Fruit fly (Drosophila melanogaster) whole organism, embryonic: Measurements from ENCODE around the gene Helz.

Source experiments
- Abd-B ChIP-seq: fragments of 200-800 bp; sonication (Bioruptor generic); optimal IDR thresholded peaks from 2 replicates; lab custom pipeline; 2018; ENCODE audit warnings: missing biosample characterization, mild to moderate bottlenecking, missing genetic modification characterization, moderate library complexity
- Awh ChIP-seq: fragments of 200-800 bp; sonication (Bioruptor generic); IDR thresholded peaks from 2 replicates; pipeline ENCODE4, ENCODE4 v1.3.6; 2022; ENCODE audit warnings: missing biosample characterization, missing genetic modification characterization
- BEAF-32 ChIP-seq: fragments of 200-800 bp; sonication (Bioruptor generic); optimal IDR thresholded peaks from 3 replicates; lab custom pipeline; 2017; ENCODE audit warnings: missing biosample characterization, missing genetic modification characterization, mild to moderate bottlenecking, moderate library complexity, missing genetic modification reagents
- CG10209 ChIP-seq: fragments of 200-800 bp; sonication (Bioruptor generic); optimal IDR thresholded peaks from 3 replicates; lab custom pipeline; 2017; ENCODE audit warnings: missing biosample characterization, mild to moderate bottlenecking, missing genetic modification characterization, missing genetic modification reagents
- CG1024 ChIP-seq: fragments of 200-800 bp; sonication (Bioruptor generic); IDR thresholded peaks from 2 replicates; pipeline ENCODE4 v1.3.6; 2022; ENCODE audit warnings: missing biosample characterization, missing genetic modification characterization
- CG13775 ChIP-seq: fragments of 200-800 bp; sonication (Bioruptor generic); optimal IDR thresholded peaks from 3 replicates; lab custom pipeline; 2017; ENCODE audit warnings: missing biosample characterization, mild to moderate bottlenecking, missing genetic modification characterization
- CG13894 ChIP-seq: fragments of 200-800 bp; sonication (Bioruptor generic); optimal IDR thresholded peaks from 3 replicates; lab custom pipeline; 2018; ENCODE audit warnings: missing biosample characterization, mild to moderate bottlenecking, missing genetic modification characterization, moderate library complexity
- CG14667 ChIP-seq: fragments of 200-800 bp; sonication (Bioruptor generic); IDR thresholded peaks from 2 replicates; pipeline ENCODE4 v1.3.6; 2022; ENCODE audit warnings: missing biosample characterization, missing genetic modification characterization
- CG17359 ChIP-seq: fragments of 200-800 bp; sonication (Bioruptor generic); optimal IDR thresholded peaks from 3 replicates; lab custom pipeline; 2018; ENCODE audit warnings: missing biosample characterization, mild to moderate bottlenecking, missing genetic modification characterization, moderate library complexity
- CG17385 ChIP-seq: fragments of 200-800 bp; sonication (Bioruptor generic); optimal IDR thresholded peaks from 3 replicates; lab custom pipeline; 2018; ENCODE audit warnings: missing biosample characterization, mild to moderate bottlenecking, missing genetic modification characterization
- CG2678 ChIP-seq: fragments of 200-800 bp; sonication (Bioruptor generic); optimal IDR thresholded peaks from 3 replicates; lab custom pipeline; 2019; ENCODE audit warnings: missing biosample characterization, mild to moderate bottlenecking, missing genetic modification characterization, moderate library complexity
- CG2889 ChIP-seq: fragments of 200-800 bp; sonication (Bioruptor generic); IDR thresholded peaks from 3 replicates; pipeline ENCODE4 v1.3.6; 2022; ENCODE audit warnings: missing biosample characterization, missing genetic modification characterization
- CG3838 ChIP-seq: fragments of 200-800 bp; sonication (Bioruptor generic); optimal IDR thresholded peaks from 3 replicates; lab custom pipeline; 2016; ENCODE audit warnings: missing biosample characterization, missing genetic modification characterization
- CG3847 ChIP-seq: fragments of 200-800 bp; sonication (Bioruptor generic); IDR thresholded peaks from 2 replicates; pipeline ENCODE4 v1.3.6; 2022; ENCODE audit warnings: missing biosample characterization, missing genetic modification characterization
- CG42726 ChIP-seq: fragments of 200-800 bp; sonication (Bioruptor generic); IDR thresholded peaks from 2 replicates; pipeline ENCODE4 v1.3.6; 2022; ENCODE audit warnings: missing biosample characterization, missing genetic modification characterization; ENCODE audit not compliant: partially characterized antibody
- CG4328 ChIP-seq: fragments of 200-800 bp; sonication (Bioruptor generic); optimal IDR thresholded peaks from 3 replicates; lab custom pipeline; 2017; ENCODE audit warnings: missing biosample characterization, missing genetic modification reagents, missing genetic modification characterization
- CG4617 ChIP-seq: fragments of 200-800 bp; sonication (Bioruptor generic); optimal IDR thresholded peaks from 3 replicates; lab custom pipeline; 2016; ENCODE audit warnings: missing biosample characterization, missing genetic modification characterization, borderline replicate concordance
- CG6689 ChIP-seq: fragments of 200-800 bp; sonication (Bioruptor generic); IDR thresholded peaks from 2 replicates; pipeline ENCODE4 v1.3.6; 2022; ENCODE audit warnings: missing biosample characterization, missing genetic modification characterization
- CG7271 ChIP-seq: fragments of 200-800 bp; sonication (Bioruptor generic); optimal IDR thresholded peaks from 2 replicates; lab custom pipeline; 2018; ENCODE audit warnings: missing biosample characterization, mild to moderate bottlenecking, missing genetic modification characterization, moderate library complexity
- CG7839 ChIP-seq: fragments of 200-800 bp; sonication (Bioruptor generic); optimal IDR thresholded peaks from 3 replicates; lab custom pipeline; 2018; ENCODE audit warnings: missing biosample characterization, mild to moderate bottlenecking, missing genetic modification characterization, moderate library complexity
- CG8359 ChIP-seq: fragments of 200-800 bp; sonication (Bioruptor generic); optimal IDR thresholded peaks from 2 replicates; lab custom pipeline; 2017; ENCODE audit warnings: missing biosample characterization, mild to moderate bottlenecking, missing genetic modification characterization, borderline replicate concordance
- CG9609 ChIP-seq: fragments of 200-800 bp; sonication (Bioruptor generic); optimal IDR thresholded peaks from 3 replicates; lab custom pipeline; 2016; ENCODE audit warnings: missing biosample characterization, missing genetic modification characterization
- ERR ChIP-seq: fragments of 200-800 bp; sonication (Bioruptor generic); optimal IDR thresholded peaks from 2 replicates; lab custom pipeline; 2016; ENCODE audit warnings: missing biosample characterization, missing genetic modification characterization
- Fer3 ChIP-seq: fragments of 200-800 bp; sonication (Bioruptor generic); optimal IDR thresholded peaks from 2 replicates; lab custom pipeline; 2018; ENCODE audit warnings: missing biosample characterization, mild to moderate bottlenecking, missing genetic modification characterization, moderate library complexity
- H15 ChIP-seq: fragments of 200-800 bp; sonication (Bioruptor generic); IDR thresholded peaks from 3 replicates; pipeline ENCODE4 v1.3.6; 2022; ENCODE audit warnings: missing biosample characterization, missing genetic modification characterization
- Med ChIP-seq: fragments of 200-800 bp; sonication (Bioruptor generic); peaks from one replicate; lab custom pipeline; 2016; ENCODE audit warnings: missing biosample characterization, missing genetic modification characterization, mild to moderate bottlenecking, inconsistent platforms, moderate library complexity
- Oli ChIP-seq: fragments of 200-800 bp; sonication (Bioruptor generic); optimal IDR thresholded peaks from 2 replicates; lab custom pipeline; 2018; ENCODE audit warnings: missing biosample characterization, mild to moderate bottlenecking, missing genetic modification characterization, moderate library complexity
- PHDP ChIP-seq: fragments of 200-800 bp; sonication (Bioruptor generic); optimal IDR thresholded peaks from 3 replicates; lab custom pipeline; 2018; ENCODE audit warnings: missing biosample characterization, mild to moderate bottlenecking, missing genetic modification characterization, moderate library complexity
- Pdp1 ChIP-seq, 2 experiments: fragments of 200-800 bp; sonication (Bioruptor generic); optimal IDR thresholded peaks; 3 replicates each; lab custom pipeline; 2016; ENCODE audit warnings: missing biosample characterization in 2 of 2, missing genetic modification characterization in 2 of 2, mild to moderate bottlenecking in 1 of 2, moderate library complexity in 1 of 2
- Ptx1 ChIP-seq: fragments of 200-800 bp; sonication (Bioruptor generic); IDR thresholded peaks from 2 replicates; pipeline ENCODE4 v1.3.6; 2022; ENCODE audit warnings: missing biosample characterization, missing genetic modification characterization
- Sox100B ChIP-seq: fragments of 200-800 bp; sonication (Bioruptor generic); optimal IDR thresholded peaks from 3 replicates; lab custom pipeline; 2018; ENCODE audit warnings: missing biosample characterization, mild to moderate bottlenecking, missing genetic modification characterization
- YL-1 ChIP-seq: fragments of 200-800 bp; sonication (Bioruptor generic); optimal IDR thresholded peaks from 3 replicates; lab custom pipeline; 2017; ENCODE audit warnings: missing biosample characterization, mild to moderate bottlenecking, missing genetic modification characterization
- ato ChIP-seq: fragments of 200-800 bp; sonication (Bioruptor generic); IDR thresholded peaks from 2 replicates; pipeline ENCODE4 v1.3.6; 2022; ENCODE audit warnings: missing biosample characterization, missing genetic modification characterization; ENCODE audit not compliant: partially characterized antibody
- bab2 ChIP-seq: fragments of 200-800 bp; sonication (Bioruptor generic); optimal IDR thresholded peaks from 2 replicates; lab custom pipeline; 2016; ENCODE audit warnings: missing biosample characterization, missing genetic modification characterization
- bowl ChIP-seq: fragments of 200-800 bp; sonication (Bioruptor generic); IDR thresholded peaks from 2 replicates; pipeline ENCODE4 v1.3.6; 2022; ENCODE audit warnings: missing biosample characterization, missing genetic modification characterization
- btn ChIP-seq: fragments of 200-800 bp; sonication (Bioruptor generic); optimal IDR thresholded peaks from 2 replicates; lab custom pipeline; 2016; ENCODE audit warnings: missing biosample characterization, missing genetic modification characterization
- caup ChIP-seq: fragments of 200-800 bp; sonication (Bioruptor generic); optimal IDR thresholded peaks from 3 replicates; lab custom pipeline; 2017; ENCODE audit warnings: missing biosample characterization, mild to moderate bottlenecking, missing genetic modification characterization, moderate library complexity; ENCODE audit not compliant: severe bottlenecking
- cg ChIP-seq: fragments of 200-800 bp; sonication (Bioruptor generic); optimal IDR thresholded peaks from 3 replicates; lab custom pipeline; 2019; ENCODE audit warnings: missing biosample characterization, mild to moderate bottlenecking, missing genetic modification characterization, moderate library complexity
- chif ChIP-seq, 2 experiments: fragments of 200-800 bp; sonication (Bioruptor generic); optimal IDR thresholded peaks; 3 replicates each; lab custom pipeline; 2016; ENCODE audit warnings: missing biosample characterization in 2 of 2, missing genetic modification characterization in 2 of 2
- ems ChIP-seq: fragments of 200-800 bp; sonication (Bioruptor generic); optimal IDR thresholded peaks from 3 replicates; lab custom pipeline; 2016; ENCODE audit warnings: missing biosample characterization, missing genetic modification characterization
- gce ChIP-seq: fragments of 200-800 bp; sonication (Bioruptor generic); IDR thresholded peaks from 3 replicates; pipeline ENCODE4 v1.3.6; 2022; ENCODE audit warnings: missing biosample characterization, missing genetic modification characterization
- hb ChIP-seq: fragments of 200-800 bp; sonication (Bioruptor generic); IDR thresholded peaks from 3 replicates; pipeline ENCODE4 v1.3.6; 2022; ENCODE audit warnings: missing biosample characterization, missing genetic modification characterization; ENCODE audit not compliant: partially characterized antibody
- klu ChIP-seq: fragments of 200-800 bp; sonication (Bioruptor generic); IDR thresholded peaks from 2 replicates; pipeline ENCODE4 v1.3.6; 2022; ENCODE audit warnings: missing biosample characterization, missing genetic modification characterization
- oc ChIP-seq: fragments of 200-800 bp; sonication (Bioruptor generic); optimal IDR thresholded peaks from 2 replicates; lab custom pipeline; 2018; ENCODE audit warnings: missing biosample characterization, mild to moderate bottlenecking, missing genetic modification characterization, moderate library complexity
- odd ChIP-seq: fragments of 200-800 bp; sonication (Bioruptor generic); optimal IDR thresholded peaks from 2 replicates; lab custom pipeline; 2017; ENCODE audit warnings: missing biosample characterization, mild to moderate bottlenecking, missing genetic modification characterization
- schlank ChIP-seq: fragments of 200-800 bp; sonication (Bioruptor generic); optimal IDR thresholded peaks from 2 replicates; lab custom pipeline; 2018; ENCODE audit warnings: missing biosample characterization, mild to moderate bottlenecking, missing genetic modification characterization
- slbo ChIP-seq: fragments of 200-800 bp; sonication (Bioruptor generic); IDR thresholded peaks from 2 replicates; pipeline ENCODE4 v1.3.6; 2022; ENCODE audit warnings: missing biosample characterization, missing genetic modification characterization
- slou ChIP-seq: fragments of 200-800 bp; sonication (Bioruptor generic); optimal IDR thresholded peaks from 3 replicates; lab custom pipeline; 2016; ENCODE audit warnings: missing biosample characterization, missing genetic modification characterization
- vfl ChIP-seq: fragments of 200-800 bp; sonication (Bioruptor generic); optimal IDR thresholded peaks from 2 replicates; lab custom pipeline; 2016; ENCODE audit warnings: missing biosample characterization, missing genetic modification characterization

Gene Helz

DNA sequence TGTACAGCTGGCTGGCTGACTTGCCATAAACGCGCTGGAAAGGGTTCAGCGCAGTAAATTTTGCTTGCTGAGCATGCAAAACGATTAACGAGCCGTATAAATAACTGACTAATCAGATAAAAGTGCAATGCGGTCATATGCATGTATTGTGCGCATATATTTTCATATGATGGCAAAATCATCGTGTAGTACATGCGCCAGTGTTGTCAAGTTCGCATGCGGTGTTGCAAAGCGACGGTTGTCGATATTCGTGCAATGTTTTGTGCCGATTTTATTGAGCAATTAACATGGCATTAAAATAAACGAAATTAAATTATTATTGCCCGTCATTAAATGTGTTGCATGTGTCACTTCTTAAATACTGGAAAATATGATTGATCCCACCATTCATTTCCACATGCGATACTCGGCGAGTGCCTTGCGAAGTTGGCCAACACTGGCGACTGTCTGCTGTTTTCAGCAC, 423 bp downstream of the Helz start (continued):
- TF ChIP-seq H15 (GFP tag; lab: Robert Waterston, UW), result peak; percentile 75; the same call in 1 of the 3 replicates
- TF ChIP-seq YL-1 (GFP tag; lab: Kevin White, UChicago), result peak; percentile 78
- TF ChIP-seq vfl (GFP tag; lab: Kevin White, UChicago), result peak; percentile 65
- TF ChIP-seq caup (GFP tag; lab: Kevin White, UChicago), result no peak
- no peak for TF ChIP-seq CG7839 (tag; lab: Kevin White, UChicago)
- TF ChIP-seq PHDP (tag; lab: Kevin White, UChicago), result peak; percentile 70
- peak; percentile 63 for TF ChIP-seq CG17359 (tag; lab: Kevin White, UChicago)
- peak; percentile 66 for TF ChIP-seq ato (GFP tag; lab: Robert Waterston, UW)
- peak; percentile 69 for TF ChIP-seq CG10209
- TF ChIP-seq CG7271, result no peak
- peak; percentile 83 for TF ChIP-seq Ptx1
- no peak for TF ChIP-seq odd (GFP tag; lab: Kevin White, UChicago)
- peak; percentile 88 for TF ChIP-seq CG3847 (GFP tag; lab: Robert Waterston, UW)
- peak; percentile 83 for TF ChIP-seq BEAF-32
- no peak for TF ChIP-seq Sox100B (GFP tag; lab: Kevin White, UChicago)
- TF ChIP-seq Awh, result peak; percentile 57; the same call in 1 of the 2 replicates
- TF ChIP-seq CG14667 (GFP tag; lab: Robert Waterston, UW), result peak; percentile 47
- no peak for TF ChIP-seq CG13894 (tag; lab: Kevin White, UChicago)
- TF ChIP-seq slou (GFP tag; lab: Kevin White, UChicago), result peak; percentile 64
- peak; percentile 28 for TF ChIP-seq CG4328
- peak; percentile 56 for TF ChIP-seq btn (GFP tag; lab: Kevin White, UChicago)
- TF ChIP-seq ERR (GFP tag; lab: Kevin White, UChicago), result peak; percentile 68
- peak; percentile 60 for TF ChIP-seq Oli (tag; lab: Kevin White, UChicago)
- peak; percentile 99 for TF ChIP-seq Med
- TF ChIP-seq hb (GFP tag; lab: Robert Waterston, UW), result peak; percentile 80
- peak; percentile 63 for TF ChIP-seq CG42726
- peak; percentile 79 for TF ChIP-seq bab2
- peak; percentile 84 for TF ChIP-seq CG9609 (GFP tag; lab: Kevin White, UChicago)
- 0 out of 3 replicates have a peak, but pooled peaks have one; percentile 54 for TF ChIP-seq CG2889
- peak; percentile 46 for TF ChIP-seq cg
- TF ChIP-seq CG6689, result peak; percentile 83
- TF ChIP-seq slbo (GFP tag; lab: Robert Waterston, UW), result peak; percentile 87
- TF ChIP-seq oc, result no peak
- TF ChIP-seq klu (GFP tag; lab: Robert Waterston, UW), result peak; percentile 82
- peak; percentile 67 for TF ChIP-seq CG17385 (GFP tag; lab: Kevin White, UChicago)
- 0 out of 3 replicates have a peak, but pooled peaks have one; percentile 10 for TF ChIP-seq gce (GFP tag; lab: Robert Waterston, UW)
- peak; percentile 43 for TF ChIP-seq CG8359
- TF ChIP-seq CG4617 (GFP tag; lab: Kevin White, UChicago), result peak; percentile 98
- TF ChIP-seq CG2678 (tag; lab: Kevin White, UChicago), result no peak
- 0 out of 2 replicates have a peak, but pooled peaks have one; percentile 27 for TF ChIP-seq CG1024 (GFP tag; lab: Robert Waterston, UW)
- peak; percentile 63 to 89 for TF ChIP-seq Pdp1 (GFP tag; optimal IDR thresholded peaks at IDR 0.05; lab: Kevin White, UChicago)
- TF ChIP-seq schlank, result peak; percentile 69
- peak; percentile 78 for TF ChIP-seq Abd-B (GFP tag; lab: Kevin White, UChicago)
- no peak for TF ChIP-seq CG3838 (GFP tag; lab: Kevin White, UChicago)
- TF ChIP-seq bowl (GFP tag; lab: Robert Waterston, UW), result no peak
- peak; percentile 82 for TF ChIP-seq CG13775
- TF ChIP-seq ems (GFP tag; lab: Kevin White, UChicago), result peak; percentile 74
- TF ChIP-seq chif (GFP tag; optimal IDR thresholded peaks at IDR 0.05; lab: Kevin White, UChicago), result peak; percentile 75 to 81
- TF ChIP-seq Fer3, result peak; percentile 74
